Fruit fly (Drosophila melanogaster): ENCODE results near the gene Scsalpha1.

The Scsalpha1 gene

dm6 chr3L:3765782-3766520, 48.1 kb upstream of the Scsalpha1 start:
- peak in 1 of 2 experiments; percentile 58 for TF ChIP-seq foxo (GFP tag; optimal IDR thresholded peaks at IDR 0.05)
- no peak for TF ChIP-seq usp (GFP tag; optimal IDR thresholded peaks at IDR 0.05)
- TF ChIP-seq CG32264 (GFP tag; optimal IDR thresholded peaks at IDR 0.05) = peak; percentile 38
- no peak for TF ChIP-seq CG9705 (GFP tag; optimal IDR thresholded peaks at IDR 0.05)
- no peak for TF ChIP-seq Vsx2 (GFP tag; optimal IDR thresholded peaks at IDR 0.05; ENCODE audit: partially characterized antibody)
- TF ChIP-seq Rel (GFP tag; optimal IDR thresholded peaks at IDR 0.05) = no peak
- no peak for TF ChIP-seq Rel (tag; optimal IDR thresholded peaks at IDR 0.05)
- TF ChIP-seq Hnf4 (GFP tag; optimal IDR thresholded peaks at IDR 0.05) = peak; percentile 20
- TF ChIP-seq Hr78 (GFP tag; optimal IDR thresholded peaks at IDR 0.05) = no peak
- TF ChIP-seq ey (GFP tag; optimal IDR thresholded peaks at IDR 0.05) = peak; percentile 40
- TF ChIP-seq HLH106 (tag; optimal IDR thresholded peaks at IDR 0.05) = peak; percentile 55
- TF ChIP-seq h (GFP tag; optimal IDR thresholded peaks at IDR 0.05) = peak; percentile 64
- TF ChIP-seq N (GFP tag; optimal IDR thresholded peaks at IDR 0.05) = no peak
- TF ChIP-seq Mio (GFP tag; optimal IDR thresholded peaks at IDR 0.05) = no peak
- TF ChIP-seq fru (GFP tag; optimal IDR thresholded peaks at IDR 0.05) = peak; percentile 61
- no peak for TF ChIP-seq dmrt93B (GFP tag; optimal IDR thresholded peaks at IDR 0.05)
- peak; percentile 67 for TF ChIP-seq psq (GFP tag; optimal IDR thresholded peaks at IDR 0.05)
- TF ChIP-seq br (GFP tag; optimal IDR thresholded peaks at IDR 0.05) = peak; percentile 3
- TF ChIP-seq Jra (GFP tag; optimal IDR thresholded peaks at IDR 0.05) = no peak
- peak; percentile 68 for TF ChIP-seq OdsH (GFP tag; optimal IDR thresholded peaks at IDR 0.05)
- TF ChIP-seq lola (GFP tag; optimal IDR thresholded peaks at IDR 0.05) = no peak
- no peak for TF ChIP-seq CrebA (GFP tag; optimal IDR thresholded peaks at IDR 0.05; ENCODE audit: borderline replicate concordance)
- no peak for TF ChIP-seq Abd-B (GFP tag; optimal IDR thresholded peaks at IDR 0.05)
- no peak for TF ChIP-seq jim (GFP tag; optimal IDR thresholded peaks at IDR 0.05)
- no peak for TF ChIP-seq brk (GFP tag; optimal IDR thresholded peaks at IDR 0.05)
- TF ChIP-seq sage (GFP tag; optimal IDR thresholded peaks at IDR 0.05) = no peak
- no peak for TF ChIP-seq Dfd (GFP tag; optimal IDR thresholded peaks at IDR 0.05)
- no peak for TF ChIP-seq pan (optimal IDR thresholded peaks at IDR 0.05)
- TF ChIP-seq Myc (optimal IDR thresholded peaks at IDR 0.05) = no peak
- no peak for TF ChIP-seq GATAd (GFP tag; optimal IDR thresholded peaks at IDR 0.05)
- peak; percentile 9 for TF ChIP-seq woc (GFP tag; optimal IDR thresholded peaks at IDR 0.05)
- TF ChIP-seq Dif (GFP tag; optimal IDR thresholded peaks at IDR 0.05; ENCODE audit: partially characterized antibody) = peak; percentile 13
- TF ChIP-seq Sp1 (GFP tag; optimal IDR thresholded peaks at IDR 0.05) = peak; percentile 64
- peak in 1 of 2 experiments; percentile 27 for TF ChIP-seq dl (GFP tag; optimal IDR thresholded peaks at IDR 0.05; ENCODE audit: insufficient read depth in 1 of 2, partially characterized antibody in 2 of 2)
- TF ChIP-seq dsf (GFP tag; optimal IDR thresholded peaks at IDR 0.05; ENCODE audit: borderline replicate concordance) = no peak
- no peak for TF ChIP-seq Hr83 (GFP tag; optimal IDR thresholded peaks at IDR 0.05; ENCODE audit: poor library complexity, severe bottlenecking)
- TF ChIP-seq tai (GFP tag; optimal IDR thresholded peaks at IDR 0.05) = no peak
- TF ChIP-seq sv (GFP tag; optimal IDR thresholded peaks at IDR 0.05) = peak; percentile 67
- peak; percentile 54 for TF ChIP-seq rgr (GFP tag; optimal IDR thresholded peaks at IDR 0.05)

dm6 chr3L:3766704-3767103, 47.3 kb upstream of the Scsalpha1 start:
- TF ChIP-seq Rel (GFP tag; optimal IDR thresholded peaks at IDR 0.05) = no peak
- TF ChIP-seq Rel (tag; optimal IDR thresholded peaks at IDR 0.05) = no peak
- no peak for TF ChIP-seq dsf (GFP tag; optimal IDR thresholded peaks at IDR 0.05; ENCODE audit: borderline replicate concordance)
- TF ChIP-seq jim (GFP tag; optimal IDR thresholded peaks at IDR 0.05) = no peak
- TF ChIP-seq usp (GFP tag; optimal IDR thresholded peaks at IDR 0.05) = no peak
- peak; percentile 50 for TF ChIP-seq Myc (optimal IDR thresholded peaks at IDR 0.05)
- TF ChIP-seq CG32264 (GFP tag; optimal IDR thresholded peaks at IDR 0.05) = no peak

All from whole organism, wandering third instar larva.